Fruit fly (Drosophila melanogaster) ovary, adult (tissue): Measurements from ENCODE around the gene Cdc37.

ENCODE experiments used
- CG17801 ChIP-seq: fragments of 200-800 bp; optimal IDR thresholded peaks from 2 replicates; lab custom pipeline; 2019; ENCODE audit warnings: missing biosample characterization, mild to moderate bottlenecking, missing genetic modification characterization, moderate library complexity; ENCODE audit not compliant: partially characterized antibody

Gene Cdc37

dm6 chr3L:1835064-1835463, 39.9 kb downstream of the Cdc37 start, which contains the start of gene Cpr62Bb:
Gene Cpr62Bb (minus strand): TSS chr3L:1835164.
- no peak for TF ChIP-seq CG17801

- TF ChIP-seq CG17801 = no peak
Measured at dm6 chr3L:1841984-1842383, 46.8 kb downstream of the Cdc37 start, which contains the start of gene Cpr62Bc. Gene Cpr62Bc (minus strand): TSS chr3L:1842084.

- no peak for TF ChIP-seq CG17801
Measured at dm6 chr3L:1844600-1844999, 49.4 kb downstream of the Cdc37 start.
